Worm (Caenorhabditis elegans) whole organism, L4 larva: ENCODE results near the gene pms-2.

Source experiments
- F10B5.3 ChIP-seq: sonication (generic microtip); optimal IDR thresholded peaks from 2 replicates; lab custom pipeline; 2016; ENCODE audit warnings: mild to moderate bottlenecking, missing genetic modification characterization, missing compliant biosample characterization
- F26F4.8 ChIP-seq: fragments of 200-800 bp; sonication (Bioruptor generic); conservative IDR thresholded peaks from 2 replicates; pipeline ENCODE4 v1.3.6; 2022; ENCODE audit warnings: missing genetic modification characterization, missing compliant biosample characterization
- Y48G9A.11 ChIP-seq: fragments of 200-800 bp; sonication (Bioruptor generic); IDR thresholded peaks from 2 replicates; pipeline ENCODE4 v1.3.6; 2022; ENCODE audit warnings: missing genetic modification reagents, missing genetic modification characterization, missing compliant biosample characterization
- Y5F2A.4 ChIP-seq: fragments of 200-800 bp; sonication (Bioruptor generic); optimal IDR thresholded peaks from 2 replicates; lab custom pipeline; 2018; ENCODE audit warnings: mild to moderate bottlenecking, missing genetic modification characterization, missing compliant biosample characterization
- ZK546.5 ChIP-seq, 2 experiments: sonication (generic microtip); optimal IDR thresholded peaks; 2 replicates each; lab custom pipeline; 2017; ENCODE audit warnings: missing biosample characterization in 2 of 2, missing genetic modification characterization in 2 of 2
- aha-1 ChIP-seq: fragments of 150-350 bp; peaks from one replicate; lab custom pipeline; 2014; ENCODE audit warnings: missing biosample characterization, missing genetic modification characterization
- ama-1 ChIP-seq: fragments of 150-350 bp; optimal IDR thresholded peaks from 2 replicates; lab custom pipeline; 2014; ENCODE audit warnings: inconsistent platforms, mixed read lengths
- arid-1 ChIP-seq: fragments of 200-800 bp; sonication (Bioruptor generic); conservative IDR thresholded peaks from 2 replicates; pipeline ENCODE4 v1.3.6; 2022; ENCODE audit warnings: missing genetic modification reagents, missing genetic modification characterization, missing compliant biosample characterization
- ceh-62 ChIP-seq: sonication (generic microtip); optimal IDR thresholded peaks from 2 replicates; lab custom pipeline; 2017; ENCODE audit warnings: missing biosample characterization, missing genetic modification characterization
- ceh-82 ChIP-seq: sonication (generic microtip); optimal IDR thresholded peaks from 2 replicates; lab custom pipeline; 2017; ENCODE audit warnings: missing biosample characterization, missing genetic modification characterization
- ctbp-1 ChIP-seq: fragments of 200-800 bp; sonication (Bioruptor generic); IDR thresholded peaks from 2 replicates; pipeline ENCODE4 v1.3.6; 2022; ENCODE audit warnings: missing genetic modification reagents, missing genetic modification characterization, missing compliant biosample characterization
- daf-12 ChIP-seq: fragments of 150-350 bp; optimal IDR thresholded peaks from 2 replicates; lab custom pipeline; 2014; ENCODE audit warnings: missing biosample characterization, missing genetic modification reagents, missing genetic modification characterization
- daf-16 ChIP-seq, 3 experiments: sonication (generic microtip); optimal IDR thresholded peaks; 2 replicates each; lab custom pipeline; 2016 to 2017; ENCODE audit warnings: missing genetic modification characterization in 3 of 3, missing genetic modification reagents in 3 of 3, mild to moderate bottlenecking in 2 of 3, missing compliant biosample characterization in 2 of 3, missing biosample characterization in 1 of 3, moderate library complexity in 1 of 3
- daf-19 ChIP-seq: fragments of 200-800 bp; sonication (Bioruptor generic); conservative IDR thresholded peaks from 2 replicates; pipeline ENCODE4 v1.3.6; 2022; ENCODE audit warnings: missing genetic modification characterization, missing compliant biosample characterization
- daf-8 ChIP-seq: fragments of 200-800 bp; sonication (Bioruptor generic); IDR thresholded peaks from 2 replicates; pipeline ENCODE4 v1.3.6; 2022; ENCODE audit warnings: missing genetic modification characterization, missing compliant biosample characterization
- dmd-6 ChIP-seq: fragments of 200-800 bp; sonication (Bioruptor generic); IDR thresholded peaks from 2 replicates; pipeline ENCODE4 v1.3.6; 2022; ENCODE audit warnings: missing genetic modification reagents, missing genetic modification characterization, missing compliant biosample characterization
- dve-1 ChIP-seq: sonication (generic microtip); optimal IDR thresholded peaks from 2 replicates; lab custom pipeline; 2017; ENCODE audit warnings: antibody characterized with exemption, mild to moderate bottlenecking, missing genetic modification characterization, missing compliant biosample characterization; ENCODE audit not compliant: insufficient read depth
- egl-27 ChIP-seq: sonication (generic microtip); optimal IDR thresholded peaks from 3 replicates; lab custom pipeline; 2017; ENCODE audit warnings: missing biosample characterization, missing genetic modification reagents, missing genetic modification characterization
- fos-1 ChIP-seq: fragments of 150-350 bp; optimal IDR thresholded peaks from 2 replicates; lab custom pipeline; 2014; ENCODE audit warnings: missing biosample characterization, missing genetic modification characterization
- hif-1 ChIP-seq, 2 experiments: sonication (generic microtip); optimal IDR thresholded peaks; 2 replicates each; lab custom pipeline; 2016 to 2017; ENCODE audit warnings: missing compliant biosample characterization in 2 of 2, missing genetic modification characterization in 2 of 2, missing genetic modification reagents in 2 of 2, missing genotype in 2 of 2, mild to moderate bottlenecking in 1 of 2
- hlh-11 ChIP-seq: fragments of 200-800 bp; sonication (Bioruptor generic); optimal IDR thresholded peaks from 2 replicates; lab custom pipeline; 2018; ENCODE audit warnings: mild to moderate bottlenecking, missing genetic modification characterization, missing compliant biosample characterization
- hlh-30 ChIP-seq: sonication (generic microtip); optimal IDR thresholded peaks from 2 replicates; lab custom pipeline; 2017; ENCODE audit warnings: antibody characterized with exemption, mild to moderate bottlenecking, missing genetic modification characterization, missing compliant biosample characterization; ENCODE audit not compliant: insufficient read depth
- hmg-1.1 ChIP-seq: fragments of 200-800 bp; sonication (Bioruptor generic); IDR thresholded peaks from 2 replicates; pipeline ENCODE4 v1.3.6; 2022; ENCODE audit warnings: missing genetic modification reagents, missing genetic modification characterization, missing compliant biosample characterization
- mdt-29 ChIP-seq: fragments of 200-800 bp; sonication (Bioruptor generic); IDR thresholded peaks from 2 replicates; pipeline ENCODE4 v1.3.6; 2022; ENCODE audit warnings: missing genetic modification reagents, missing genetic modification characterization, missing compliant biosample characterization
- mes-2 ChIP-seq: sonication (generic microtip); optimal IDR thresholded peaks from 2 replicates; lab custom pipeline; 2016; ENCODE audit warnings: missing genotype, mild to moderate bottlenecking, missing genetic modification characterization, missing compliant biosample characterization; ENCODE audit not compliant: poor library complexity, severe bottlenecking
- nhr-10 ChIP-seq: fragments of 150-350 bp; optimal IDR thresholded peaks from 2 replicates; lab custom pipeline; 2014; ENCODE audit warnings: missing biosample characterization, missing genetic modification characterization
- nhr-25 ChIP-seq: sonication (generic microtip); optimal IDR thresholded peaks from 2 replicates; lab custom pipeline; 2017; ENCODE audit warnings: missing genetic modification characterization, mild to moderate bottlenecking, missing compliant biosample characterization, antibody characterized with exemption, moderate library complexity, borderline replicate concordance; ENCODE audit not compliant: insufficient read depth
- nhr-28 ChIP-seq: fragments of 150-350 bp; optimal IDR thresholded peaks from 2 replicates; lab custom pipeline; 2014; ENCODE audit warnings: missing biosample characterization, missing genetic modification characterization
- nhr-42 ChIP-seq: fragments of 200-800 bp; sonication (Bioruptor generic); IDR thresholded peaks from 2 replicates; pipeline ENCODE4 v1.3.6; 2022; ENCODE audit warnings: missing genetic modification characterization, missing compliant biosample characterization
- nhr-48 ChIP-seq: sonication (generic microtip); optimal IDR thresholded peaks from 2 replicates; lab custom pipeline; 2016; ENCODE audit warnings: mild to moderate bottlenecking, missing genetic modification characterization, missing compliant biosample characterization
- pha-4 ChIP-seq, 2 experiments: fragments of 150-350 bp in 1 of 2; fragments of 200-800 bp in 1 of 2; sonication (Bioruptor generic) in 1 of 2; IDR thresholded peaks in 1 of 2; optimal IDR thresholded peaks in 1 of 2; 2 replicates each; pipeline versions ENCODE4 v1.3.6 to Lab custom; 2014 to 2022; ENCODE audit warnings: missing genetic modification characterization in 2 of 2, missing genetic modification reagents in 2 of 2, missing biosample characterization in 1 of 2, missing compliant biosample characterization in 1 of 2
- saeg-2 ChIP-seq: fragments of 200-800 bp; sonication (Bioruptor generic); IDR thresholded peaks from 2 replicates; pipeline ENCODE4 v1.3.6; 2022; ENCODE audit warnings: missing genetic modification reagents, missing genetic modification characterization, missing compliant biosample characterization
- sdz-12 ChIP-seq: fragments of 200-800 bp; sonication (Bioruptor generic); optimal IDR thresholded peaks from 2 replicates; lab custom pipeline; 2018; ENCODE audit warnings: mild to moderate bottlenecking, missing genetic modification characterization, missing compliant biosample characterization
- skn-1 ChIP-seq: fragments of 150-350 bp; optimal IDR thresholded peaks from 2 replicates; lab custom pipeline; 2014; ENCODE audit warnings: missing biosample characterization, missing genetic modification characterization
- tag-97 ChIP-seq: fragments of 200-800 bp; sonication (Bioruptor generic); IDR thresholded peaks from 2 replicates; pipeline ENCODE4 v1.3.6; 2022; ENCODE audit warnings: missing genetic modification characterization, missing compliant biosample characterization
- unc-39 ChIP-seq: sonication (generic microtip); optimal IDR thresholded peaks from 2 replicates; lab custom pipeline; 2017; ENCODE audit warnings: missing biosample characterization, missing genetic modification characterization
- unc-62 ChIP-seq, 3 experiments: fragments of 150-350 bp in 1 of 3; sonication (generic microtip); optimal IDR thresholded peaks in 2 of 3; peaks in 1 of 3; 1 replicate in 1 of 3; 2 replicates in 2 of 3; lab custom pipeline; 2014 to 2017; ENCODE audit warnings: missing biosample characterization in 3 of 3, missing genetic modification characterization in 3 of 3, missing genetic modification reagents in 3 of 3, missing genotype in 1 of 3
- vab-7 ChIP-seq: fragments of 200-800 bp; sonication (Bioruptor generic); IDR thresholded peaks from 2 replicates; pipeline ENCODE4 v1.3.6; 2022; ENCODE audit warnings: missing genetic modification reagents, missing genetic modification characterization, missing compliant biosample characterization
- zip-2 ChIP-seq: fragments of 150-350 bp; optimal IDR thresholded peaks from 2 replicates; lab custom pipeline; 2014; ENCODE audit warnings: missing biosample characterization, missing genetic modification characterization
- ztf-7 ChIP-seq: fragments of 150-350 bp; optimal IDR thresholded peaks from 2 replicates; lab custom pipeline; 2014; ENCODE audit warnings: missing biosample characterization, missing genetic modification characterization

The pms-2 gene

ce11 chrV:11548914-11549406 is 21.4 kb downstream of the pms-2 start, which contains the start of the genes F38B7.17 and F38B7.3 (continued):
- TF ChIP-seq daf-8 (GFP tag; lab: Robert Waterston, UW) = no peak
- 0 out of 2 replicates have a peak, but pooled peaks have one; percentile 44 for TF ChIP-seq ctbp-1 (GFP tag; lab: Robert Waterston, UW)
- TF ChIP-seq F10B5.3 (tag; lab: Kevin White, UChicago) = no peak
- TF ChIP-seq fos-1 (tag; lab: Kevin White, UChicago) = no peak
- no peak for TF ChIP-seq daf-12
- TF ChIP-seq Y5F2A.4 (GFP tag; lab: Kevin White, UChicago) = no peak
- TF ChIP-seq mes-2 (tag; lab: Kevin White, UChicago) = peak; percentile 46
- TF ChIP-seq sdz-12 = no peak
- TF ChIP-seq hlh-11 = peak; percentile 85
- peak; percentile 73 for TF ChIP-seq nhr-28
- no peak for TF ChIP-seq unc-39 (tag; lab: Kevin White, UChicago)
- TF ChIP-seq dmd-6 (GFP tag; lab: Robert Waterston, UW) = peak; percentile 55
- TF ChIP-seq hlh-30 (tag; lab: Kevin White, UChicago) = peak; percentile 93
- no peak for TF ChIP-seq ZK546.5 (tag; optimal IDR thresholded peaks at IDR 0.05; lab: Kevin White, UChicago)
- peak; percentile 41; the same call in 1 of the 2 replicates for TF ChIP-seq hmg-1.1
- no peak for TF ChIP-seq arid-1 (GFP tag; lab: Robert Waterston, UW)
- TF ChIP-seq ama-1 = peak; percentile 26
- peak in 1 of 2 experiments; percentile 52 for TF ChIP-seq unc-62 (GFP tag; optimal IDR thresholded peaks at IDR 0.05 in 1 of 2; lab: Kevin White, UChicago)
- TF ChIP-seq unc-62 (tag; optimal IDR thresholded peaks at IDR 0.05; lab: Kevin White, UChicago) = no peak
- TF ChIP-seq ceh-82 = no peak
- no peak for TF ChIP-seq daf-19 (GFP tag; lab: Robert Waterston, UW)
- TF ChIP-seq egl-27 (tag; lab: Kevin White, UChicago) = no peak
- TF ChIP-seq Y48G9A.11 (GFP tag; lab: Robert Waterston, UW) = no peak
- no peak for TF ChIP-seq nhr-42

- TF ChIP-seq zip-2 (tag; lab: Kevin White, UChicago) = no peak
- TF ChIP-seq, all 104 proteins: peak for 0
These were observed 23.6 kb downstream of the pms-2 start, which contains the start of gene F38B7.11 for ce11 chrV:11546795-11547194. Gene F38B7.11, plus strand, starts transcription at chrV:11547095.

- TF ChIP-seq dve-1 (tag; lab: Kevin White, UChicago) = no peak
- peak; percentile 49 for TF ChIP-seq aha-1 (tag; lab: Kevin White, UChicago)
- no peak for TF ChIP-seq hlh-30 (tag; lab: Kevin White, UChicago)
These were observed 25.2 kb downstream of the pms-2 start, which contains the start of gene F38B7.10 for ce11 chrV:11545227-11545626. Gene F38B7.10, plus strand, starts transcription at chrV:11545527.

- TF ChIP-seq unc-62 (GFP tag; optimal IDR thresholded peaks at IDR 0.05 in 1 of 2; lab: Kevin White, UChicago) = peak in 1 of 2 experiments; percentile 71
- no peak for TF ChIP-seq unc-62 (tag; optimal IDR thresholded peaks at IDR 0.05; lab: Kevin White, UChicago)
- peak; percentile 3 for TF ChIP-seq hlh-30 (tag; lab: Kevin White, UChicago)
- no peak for TF ChIP-seq dve-1 (tag; lab: Kevin White, UChicago)
- peak; percentile 49 for TF ChIP-seq aha-1 (tag; lab: Kevin White, UChicago)
- peak; percentile 4 for TF ChIP-seq nhr-28
- TF ChIP-seq nhr-10 = peak; percentile 30
- peak; percentile 12 for TF ChIP-seq hlh-11
- no peak for TF ChIP-seq ztf-7 (tag; lab: Kevin White, UChicago)
- peak; percentile 66 for TF ChIP-seq nhr-48
- TF ChIP-seq nhr-25 (tag; lab: Kevin White, UChicago) = peak; percentile 43
- no peak for TF ChIP-seq ceh-62 (tag; lab: Kevin White, UChicago)
These were observed 26.8 kb downstream of the pms-2 start, which contains the start of gene F38B7.2 for ce11 chrV:11543564-11543963. Gene F38B7.2, plus strand, starts transcription at chrV:11543963.

ce11 chrV:11541284-11541683 is 29.1 kb downstream of the pms-2 start:
- no peak for TF ChIP-seq daf-19 (GFP tag; lab: Robert Waterston, UW)
- TF ChIP-seq tag-97 (GFP tag; lab: Robert Waterston, UW) = no peak
- TF ChIP-seq mes-2 (tag; lab: Kevin White, UChicago) = no peak
- TF ChIP-seq daf-16 (GFP tag; optimal IDR thresholded peaks at IDR 0.05; lab: Kevin White, UChicago) = no peak
- no peak for TF ChIP-seq daf-16 (tag; optimal IDR thresholded peaks at IDR 0.05; lab: Kevin White, UChicago)
- TF ChIP-seq hif-1 (tag; optimal IDR thresholded peaks at IDR 0.05; lab: Kevin White, UChicago) = peak in 1 of 2 experiments; percentile 64
- no peak for TF ChIP-seq F26F4.8 (GFP tag; lab: Robert Waterston, UW)
- TF ChIP-seq saeg-2 (GFP tag; lab: Robert Waterston, UW) = no peak
- TF ChIP-seq skn-1 = no peak
- TF ChIP-seq fos-1 (tag; lab: Kevin White, UChicago) = no peak
- TF ChIP-seq mdt-29 = 0 out of 2 replicates have a peak, but pooled peaks have one; percentile 5
- TF ChIP-seq pha-4 (GFP tag; IDR thresholded peaks at IDR 0.05; lab: Robert Waterston, UW) = 0 out of 2 replicates have a peak, but pooled peaks have one; percentile 44
- TF ChIP-seq pha-4 (tag; optimal IDR thresholded peaks at IDR 0.05; lab: Kevin White, UChicago) = no peak
- TF ChIP-seq vab-7 = peak; percentile 30; the same call in 1 of the 2 replicates
